Fruit fly (Drosophila melanogaster) whole organism, wandering third instar larva: ENCODE data around the gene Zasp67.

Experiments
- Abd-B ChIP-seq: fragments of >200 bp; optimal IDR thresholded peaks from 2 replicates; lab custom pipeline; 2017; ENCODE audit warnings: missing biosample characterization, missing genetic modification characterization
- CG32264 ChIP-seq: fragments of 200-800 bp; sonication (Bioruptor generic); optimal IDR thresholded peaks from 2 replicates; lab custom pipeline; 2016; ENCODE audit warnings: missing biosample characterization, missing genetic modification characterization
- CG9705 ChIP-seq: fragments of 200-800 bp; sonication (Bioruptor generic); optimal IDR thresholded peaks from 2 replicates; lab custom pipeline; 2018; ENCODE audit warnings: missing biosample characterization, mild to moderate bottlenecking, missing genetic modification characterization
- CrebA ChIP-seq: fragments of 200-800 bp; sonication (Bioruptor generic); optimal IDR thresholded peaks from 2 replicates; lab custom pipeline; 2016; ENCODE audit warnings: missing biosample characterization, mild to moderate bottlenecking, missing genetic modification characterization, borderline replicate concordance
- Dfd ChIP-seq: fragments of >200 bp; optimal IDR thresholded peaks from 2 replicates; lab custom pipeline; 2017; ENCODE audit warnings: missing biosample characterization, missing genetic modification characterization
- Dif ChIP-seq: fragments of 200-275, 200-300 bp; sonication (Bioruptor generic); optimal IDR thresholded peaks from 2 replicates; lab custom pipeline; 2018; ENCODE audit warnings: missing biosample characterization, missing genetic modification characterization; ENCODE audit not compliant: partially characterized antibody
- GATAd ChIP-seq: sonication (Bioruptor generic); optimal IDR thresholded peaks from 2 replicates; lab custom pipeline; 2016; ENCODE audit warnings: missing biosample characterization, missing genetic modification characterization
- Hr78 ChIP-seq: fragments of >200 bp; optimal IDR thresholded peaks from 2 replicates; lab custom pipeline; 2017; ENCODE audit warnings: missing biosample characterization, missing genetic modification characterization
- Hr83 ChIP-seq: fragments of 200-300 bp; sonication (Bioruptor generic); optimal IDR thresholded peaks from 2 replicates; lab custom pipeline; 2016; ENCODE audit warnings: missing biosample characterization, mild to moderate bottlenecking, missing genetic modification characterization, moderate library complexity; ENCODE audit not compliant: poor library complexity, severe bottlenecking
- Jra ChIP-seq: sonication (Bioruptor generic); optimal IDR thresholded peaks from 2 replicates; lab custom pipeline; 2016; ENCODE audit warnings: missing biosample characterization, missing genetic modification characterization
- Mio ChIP-seq: sonication (Bioruptor generic); optimal IDR thresholded peaks from 2 replicates; lab custom pipeline; 2016; ENCODE audit warnings: missing biosample characterization, missing genetic modification characterization
- Myc ChIP-seq: fragments of >200 bp; optimal IDR thresholded peaks from 2 replicates; lab custom pipeline; 2017
- N ChIP-seq: fragments of >200 bp; optimal IDR thresholded peaks from 2 replicates; lab custom pipeline; 2018; ENCODE audit warnings: missing biosample characterization, missing external identifiers, missing genetic modification characterization
- Rel ChIP-seq, 2 experiments: fragments of 200-800 bp; sonication (Bioruptor generic) in 1 of 2; optimal IDR thresholded peaks; 2 replicates in 1 of 2; 3 replicates in 1 of 2; lab custom pipeline; 2016 to 2019; ENCODE audit warnings: mild to moderate bottlenecking in 2 of 2, missing biosample characterization in 2 of 2, missing genetic modification characterization in 2 of 2, moderate library complexity in 1 of 2
- br ChIP-seq: fragments of 200-800 bp; sonication (Bioruptor generic); optimal IDR thresholded peaks from 2 replicates; lab custom pipeline; 2016; ENCODE audit warnings: missing biosample characterization, missing genetic modification characterization
- dl ChIP-seq, 2 experiments: fragments of 175-275, 200-275 bp in 1 of 2; fragments of 200-275 bp in 1 of 2; sonication (Bioruptor generic); optimal IDR thresholded peaks; lab custom pipeline; 2018; ENCODE audit warnings: mild to moderate bottlenecking in 2 of 2, missing biosample characterization in 2 of 2, missing genetic modification characterization in 2 of 2, moderate library complexity in 2 of 2; ENCODE audit not compliant: partially characterized antibody in 2 of 2, insufficient read depth in 1 of 2
- dmrt93B ChIP-seq: fragments of 200-800 bp; sonication (Bioruptor generic); optimal IDR thresholded peaks from 2 replicates; lab custom pipeline; 2018; ENCODE audit warnings: missing biosample characterization, mild to moderate bottlenecking, missing genetic modification characterization
- h ChIP-seq: fragments of 200-800 bp; sonication (Bioruptor generic); optimal IDR thresholded peaks from 3 replicates; lab custom pipeline; 2016; ENCODE audit warnings: missing biosample characterization, mild to moderate bottlenecking, missing genetic modification characterization
- jim ChIP-seq: fragments of 175-275, 200-325 bp; sonication (Bioruptor generic); optimal IDR thresholded peaks from 2 replicates; lab custom pipeline; 2016; ENCODE audit warnings: missing biosample characterization, mild to moderate bottlenecking, missing genetic modification characterization
- pan ChIP-seq: fragments of >200 bp; optimal IDR thresholded peaks from 2 replicates; lab custom pipeline; 2017
- psq ChIP-seq: fragments of 200-800 bp; sonication (Bioruptor generic); optimal IDR thresholded peaks from 3 replicates; lab custom pipeline; 2017; ENCODE audit warnings: missing biosample characterization, mild to moderate bottlenecking, missing genetic modification characterization, moderate library complexity
- sage ChIP-seq: fragments of 200-800 bp; sonication (Bioruptor generic); optimal IDR thresholded peaks from 2 replicates; lab custom pipeline; 2016; ENCODE audit warnings: missing biosample characterization, mild to moderate bottlenecking, missing genetic modification characterization
- sv ChIP-seq: fragments of 200-800 bp; sonication (Bioruptor generic); optimal IDR thresholded peaks from 3 replicates; lab custom pipeline; 2016; ENCODE audit warnings: missing biosample characterization, missing genetic modification characterization
- tai ChIP-seq: sonication (Bioruptor generic); optimal IDR thresholded peaks from 2 replicates; lab custom pipeline; 2016; ENCODE audit warnings: missing biosample characterization, missing genetic modification characterization
- usp ChIP-seq: fragments of >200 bp; optimal IDR thresholded peaks from 2 replicates; lab custom pipeline; 2017; ENCODE audit warnings: missing biosample characterization, missing genetic modification characterization

The Zasp67 gene

dm6 chr3L:9797587-9797986 is at the start of gene Zasp67:
Gene Zasp67, minus strand, starts transcription at chr3L:9797687.
- TF ChIP-seq Myc (lab: Kevin White, UChicago) (no peak), usp (GFP tag; lab: Kevin White, UChicago) (no peak), psq (GFP tag; lab: Kevin White, UChicago) (no peak), Dif (no peak), N (GFP tag; lab: Kevin White, UChicago) (no peak), tai (GFP tag; lab: Kevin White, UChicago) (no peak), CG9705 (GFP tag; lab: Kevin White, UChicago) (no peak), Mio (GFP tag; lab: Kevin White, UChicago) (no peak)

- no peak for TF ChIP-seq sv
- no peak for TF ChIP-seq Rel (GFP tag; optimal IDR thresholded peaks at IDR 0.05; lab: Kevin White, UChicago)
- peak; percentile 89 for TF ChIP-seq Rel (tag; optimal IDR thresholded peaks at IDR 0.05; lab: Kevin White, UChicago)
- no peak for TF ChIP-seq Hr83 (GFP tag; lab: Kevin White, UChicago)
These were observed 49.3 kb upstream of the Zasp67 start for dm6 chr3L:9846577-9847342.

- TF ChIP-seq CG9705 (GFP tag; lab: Kevin White, UChicago) (no peak), CG32264 (no peak), h (GFP tag; lab: Kevin White, UChicago) (no peak), sv (peak; percentile 11), Dif (no peak), tai (GFP tag; lab: Kevin White, UChicago) (no peak), Myc (lab: Kevin White, UChicago) (no peak), Rel (GFP tag; optimal IDR thresholded peaks at IDR 0.05; lab: Kevin White, UChicago) (no peak), Rel (tag; optimal IDR thresholded peaks at IDR 0.05; lab: Kevin White, UChicago) (peak; percentile 21)
These were observed 48.6 kb upstream of the Zasp67 start for dm6 chr3L:9845980-9846538.

dm6 chr3L:9842043-9842442 is 44.6 kb upstream of the Zasp67 start:
- TF ChIP-seq sage (GFP tag; lab: Kevin White, UChicago) (no peak), dl (GFP tag; optimal IDR thresholded peaks at IDR 0.05; lab: Kevin White, UChicago; ENCODE audit: insufficient read depth in 1 of 2, partially characterized antibody in 2 of 2) (no peak), pan (lab: Kevin White, UChicago) (no peak), CG32264 (no peak), Dfd (GFP tag; lab: Kevin White, UChicago) (no peak), sv (no peak), Hr78 (no peak), CrebA (GFP tag; lab: Kevin White, UChicago) (no peak), Abd-B (GFP tag; lab: Kevin White, UChicago) (no peak)

dm6 chr3L:9840710-9841109 is 43.2 kb upstream of the Zasp67 start:
- no peak for TF ChIP-seq Hr78
- no peak for TF ChIP-seq br (GFP tag; lab: Kevin White, UChicago)
- peak; percentile 95 for TF ChIP-seq Dfd (GFP tag; lab: Kevin White, UChicago)
- TF ChIP-seq jim = no peak
- no peak for TF ChIP-seq Dif
- TF ChIP-seq N (GFP tag; lab: Kevin White, UChicago) = no peak
- no peak for TF ChIP-seq Mio (GFP tag; lab: Kevin White, UChicago)
- no peak for TF ChIP-seq Hr83 (GFP tag; lab: Kevin White, UChicago)
- TF ChIP-seq GATAd = no peak

dm6 chr3L:9838534-9838933 is 41.0 kb upstream of the Zasp67 start, which contains the start of gene Cdk8:
Gene Cdk8, minus strand, starts transcription at chr3L:9838670.
- TF ChIP-seq h (GFP tag; lab: Kevin White, UChicago) (no peak), sv (peak; percentile 2), Myc (lab: Kevin White, UChicago) (peak; percentile 55)
- TF ChIP-seq, all 38 proteins: peak for 2

dm6 chr3L:9837053-9837452 is 39.6 kb upstream of the Zasp67 start:
- peak; percentile 92 for TF ChIP-seq Dfd (GFP tag; lab: Kevin White, UChicago)
- no peak for TF ChIP-seq Jra (GFP tag; lab: Kevin White, UChicago)
- TF ChIP-seq dmrt93B (GFP tag; lab: Kevin White, UChicago) = no peak
